Fruit fly (Drosophila melanogaster) whole organism, embryonic: ENCODE data around the gene RpS3.

Experiments used
- Adf1 ChIP-seq: fragments of 200-800 bp; sonication (Bioruptor generic); IDR thresholded peaks from 2 replicates; pipeline ENCODE4 v1.3.6; 2022; ENCODE audit warnings: missing biosample characterization, missing genetic modification characterization
- Atf-2 ChIP-seq: fragments of 200-800 bp; sonication (Bioruptor generic); optimal IDR thresholded peaks from 2 replicates; lab custom pipeline; 2016; ENCODE audit warnings: missing biosample characterization, missing genetic modification characterization
- CG1024 ChIP-seq: fragments of 200-800 bp; sonication (Bioruptor generic); IDR thresholded peaks from 2 replicates; pipeline ENCODE4 v1.3.6; 2022; ENCODE audit warnings: missing biosample characterization, missing genetic modification characterization
- CG10366 ChIP-seq: fragments of 200-800 bp; sonication (Bioruptor generic); IDR thresholded peaks from 2 replicates; pipeline ENCODE4 v1.3.6; 2022; ENCODE audit warnings: missing biosample characterization, missing genetic modification characterization
- CG10462 ChIP-seq: fragments of 200-800 bp; sonication (Bioruptor generic); optimal IDR thresholded peaks from 2 replicates; lab custom pipeline; 2016; ENCODE audit warnings: missing biosample characterization, missing genetic modification characterization
- CG11085 ChIP-seq: fragments of 200-800 bp; sonication (Bioruptor generic); IDR thresholded peaks from 2 replicates; pipeline ENCODE4 v1.3.6; 2022; ENCODE audit warnings: missing biosample characterization, missing genetic modification characterization
- CG11560 ChIP-seq: fragments of 200-800 bp; sonication (Bioruptor generic); IDR thresholded peaks from 3 replicates; pipeline ENCODE4 v1.3.6; 2022; ENCODE audit warnings: missing biosample characterization, missing genetic modification characterization
- CG11695 ChIP-seq: fragments of 200-800 bp; sonication (Bioruptor generic); IDR thresholded peaks from 3 replicates; pipeline ENCODE4 v1.3.6; 2022; ENCODE audit warnings: missing biosample characterization, missing genetic modification characterization
- CG11696 ChIP-seq: fragments of 200-800 bp; sonication (Bioruptor generic); IDR thresholded peaks from 2 replicates; pipeline ENCODE4 v1.3.6; 2022; ENCODE audit warnings: missing biosample characterization, missing genetic modification characterization
- CG12942 ChIP-seq: fragments of 200-800 bp; sonication (Bioruptor generic); optimal IDR thresholded peaks from 3 replicates; lab custom pipeline; 2016; ENCODE audit warnings: missing biosample characterization, missing genetic modification characterization
- CG13424 ChIP-seq: fragments of 200-800 bp; sonication (Bioruptor generic); optimal IDR thresholded peaks from 2 replicates; lab custom pipeline; 2019; ENCODE audit warnings: missing biosample characterization, mild to moderate bottlenecking, missing genetic modification characterization, moderate library complexity
- CG14014 ChIP-seq: fragments of 200-800 bp; sonication (Bioruptor generic); IDR thresholded peaks from 2 replicates; pipeline ENCODE4 v1.3.6; 2022; ENCODE audit warnings: missing biosample characterization, missing genetic modification characterization
- CG1603 ChIP-seq: fragments of 200-800 bp; sonication (Bioruptor generic); optimal IDR thresholded peaks from 2 replicates; lab custom pipeline; 2019; ENCODE audit warnings: missing biosample characterization, mild to moderate bottlenecking, missing genetic modification characterization, moderate library complexity
- CG17568 ChIP-seq: fragments of 200-800 bp; sonication (Bioruptor generic); optimal IDR thresholded peaks from 2 replicates; lab custom pipeline; 2018; ENCODE audit warnings: missing biosample characterization, mild to moderate bottlenecking, missing genetic modification characterization, moderate library complexity
- CG18011 ChIP-seq: fragments of 200-800 bp; sonication (Bioruptor generic); optimal IDR thresholded peaks from 2 replicates; lab custom pipeline; 2017; ENCODE audit warnings: missing biosample characterization, missing genetic modification characterization, mild to moderate bottlenecking, moderate library complexity, missing genotype
- CG18476 ChIP-seq: fragments of 200-800 bp; sonication (Bioruptor generic); optimal IDR thresholded peaks from 2 replicates; lab custom pipeline; 2016; ENCODE audit warnings: missing biosample characterization, mild to moderate bottlenecking, missing genetic modification characterization
- CG2116 ChIP-seq: fragments of 200-800 bp; sonication (Bioruptor generic); optimal IDR thresholded peaks from 3 replicates; lab custom pipeline; 2018; ENCODE audit warnings: missing biosample characterization, mild to moderate bottlenecking, missing genetic modification characterization
- CG3065 ChIP-seq: fragments of 200-800 bp; sonication (Bioruptor generic); optimal IDR thresholded peaks from 2 replicates; lab custom pipeline; 2016; ENCODE audit warnings: missing biosample characterization, missing genetic modification characterization
- CG3281 ChIP-seq: fragments of 200-800 bp; sonication (Bioruptor generic); optimal IDR thresholded peaks from 3 replicates; lab custom pipeline; 2017; ENCODE audit warnings: missing biosample characterization, mild to moderate bottlenecking, missing genetic modification characterization
- CG34224 ChIP-seq: fragments of 200-800 bp; sonication (Bioruptor generic); IDR thresholded peaks from 3 replicates; pipeline ENCODE4 v1.3.6; 2022; ENCODE audit warnings: missing biosample characterization, missing genetic modification characterization; ENCODE audit not compliant: partially characterized antibody
- CG34376 ChIP-seq: fragments of 200-800 bp; sonication (Bioruptor generic); optimal IDR thresholded peaks from 2 replicates; lab custom pipeline; 2018; ENCODE audit warnings: missing biosample characterization, mild to moderate bottlenecking, missing genetic modification characterization
- CG3726 ChIP-seq: fragments of 200-800 bp; sonication (Bioruptor generic); IDR thresholded peaks from 3 replicates; pipeline ENCODE4, ENCODE4 v1.3.6; 2022; ENCODE audit warnings: missing biosample characterization, missing genetic modification characterization
- CG6765 ChIP-seq: fragments of 200-800 bp; sonication (Bioruptor generic); optimal IDR thresholded peaks from 3 replicates; lab custom pipeline; 2017; ENCODE audit warnings: missing biosample characterization, mild to moderate bottlenecking, missing genetic modification characterization
- CG7987 ChIP-seq: fragments of 200-800 bp; sonication (Bioruptor generic); optimal IDR thresholded peaks from 2 replicates; lab custom pipeline; 2018; ENCODE audit warnings: missing biosample characterization, mild to moderate bottlenecking, missing genetic modification characterization, moderate library complexity
- CTCF ChIP-seq: fragments of 200-800 bp; sonication (Bioruptor generic); optimal IDR thresholded peaks from 2 replicates; lab custom pipeline; 2017; ENCODE audit warnings: missing biosample characterization, mild to moderate bottlenecking, missing genetic modification characterization, moderate library complexity
- Dip2 ChIP-seq: fragments of 200-800 bp; sonication (Bioruptor generic); IDR thresholded peaks from 2 replicates; pipeline ENCODE4 v1.3.6; 2022; ENCODE audit warnings: missing biosample characterization, missing genetic modification characterization
- Dip3 ChIP-seq: fragments of 200-800 bp; sonication (Bioruptor generic); optimal IDR thresholded peaks from 3 replicates; lab custom pipeline; 2016; ENCODE audit warnings: missing biosample characterization, missing genetic modification characterization
- Doc3 ChIP-seq: fragments of 200-800 bp; sonication (Bioruptor generic); IDR thresholded peaks from 3 replicates; pipeline ENCODE4 v1.3.6; 2022; ENCODE audit warnings: missing biosample characterization, missing genetic modification characterization; ENCODE audit not compliant: partially characterized antibody
- Elba2 ChIP-seq: fragments of 200-800 bp; sonication (Bioruptor generic); optimal IDR thresholded peaks from 3 replicates; lab custom pipeline; 2016; ENCODE audit warnings: missing biosample characterization, missing genetic modification characterization
- Kr ChIP-seq: fragments of 200-800 bp; sonication (Bioruptor generic); optimal IDR thresholded peaks from 2 replicates; lab custom pipeline; 2017; ENCODE audit warnings: missing biosample characterization, mild to moderate bottlenecking, missing genetic modification characterization
- Poxn ChIP-seq: fragments of 200-800 bp; sonication (Bioruptor generic); IDR thresholded peaks from 2 replicates; pipeline ENCODE4 v1.3.6; 2022; ENCODE audit warnings: missing biosample characterization, missing genetic modification characterization
- Rx ChIP-seq: fragments of 200-800 bp; sonication (Bioruptor generic); IDR thresholded peaks from 2 replicates; pipeline ENCODE4 v1.3.6; 2022; ENCODE audit warnings: missing biosample characterization, missing genetic modification characterization
- TFAM ChIP-seq: fragments of 200-800 bp; sonication (Bioruptor generic); optimal IDR thresholded peaks from 2 replicates; lab custom pipeline; 2017; ENCODE audit warnings: missing biosample characterization, missing genetic modification characterization, inconsistent platforms
- Xbp1 ChIP-seq: fragments of 200-800 bp; sonication (Bioruptor generic); optimal IDR thresholded peaks from 3 replicates; lab custom pipeline; 2016; ENCODE audit warnings: missing biosample characterization, mild to moderate bottlenecking, missing genetic modification characterization
- ase ChIP-seq: fragments of 200-800 bp; sonication (Bioruptor generic); IDR thresholded peaks from 3 replicates; pipeline ENCODE4 v1.3.6; 2022; ENCODE audit warnings: missing biosample characterization, missing genetic modification characterization
- bsh ChIP-seq, 2 experiments: fragments of 200-800 bp; sonication (Bioruptor generic); optimal IDR thresholded peaks; 2 replicates each; lab custom pipeline; 2017 to 2018; ENCODE audit warnings: mild to moderate bottlenecking in 2 of 2, missing biosample characterization in 2 of 2, missing genetic modification characterization in 2 of 2, moderate library complexity in 1 of 2
- btn ChIP-seq: fragments of 200-800 bp; sonication (Bioruptor generic); optimal IDR thresholded peaks from 2 replicates; lab custom pipeline; 2016; ENCODE audit warnings: missing biosample characterization, missing genetic modification characterization
- eve ChIP-seq, 2 experiments: fragments of >200 bp; optimal IDR thresholded peaks; 2 replicates each; lab custom pipeline; 2017; ENCODE audit warnings: missing biosample characterization in 2 of 2, missing genetic modification characterization in 2 of 2
- fru ChIP-seq: fragments of >200 bp; optimal IDR thresholded peaks from 2 replicates; lab custom pipeline; 2017
- fu2 ChIP-seq: fragments of 200-800 bp; sonication (Bioruptor generic); optimal IDR thresholded peaks from 2 replicates; lab custom pipeline; 2016; ENCODE audit warnings: missing biosample characterization, missing genetic modification characterization
- gce ChIP-seq: fragments of 200-800 bp; sonication (Bioruptor generic); IDR thresholded peaks from 3 replicates; pipeline ENCODE4 v1.3.6; 2022; ENCODE audit warnings: missing biosample characterization, missing genetic modification characterization
- gcm ChIP-seq: fragments of 200-800 bp; sonication (Bioruptor generic); optimal IDR thresholded peaks from 2 replicates; lab custom pipeline; 2019; ENCODE audit warnings: missing biosample characterization, mild to moderate bottlenecking, missing genetic modification characterization, moderate library complexity
- gcm2 ChIP-seq: fragments of 200-800 bp; sonication (Bioruptor generic); optimal IDR thresholded peaks from 2 replicates; lab custom pipeline; 2016; ENCODE audit warnings: missing biosample characterization, missing genetic modification characterization
- gt ChIP-seq: fragments of 200-800 bp; sonication (Bioruptor generic); IDR thresholded peaks from 2 replicates; pipeline ENCODE4 v1.3.6; 2022; ENCODE audit warnings: missing biosample characterization, missing genetic modification characterization
- ham ChIP-seq: fragments of 200-800 bp; sonication (Bioruptor generic); IDR thresholded peaks from 2 replicates; pipeline ENCODE4 v1.3.6; 2022; ENCODE audit warnings: missing biosample characterization, missing genetic modification characterization
- klu ChIP-seq: fragments of 200-800 bp; sonication (Bioruptor generic); IDR thresholded peaks from 2 replicates; pipeline ENCODE4 v1.3.6; 2022; ENCODE audit warnings: missing biosample characterization, missing genetic modification characterization
- luna ChIP-seq: fragments of 200-800 bp; sonication (Bioruptor generic); optimal IDR thresholded peaks from 2 replicates; lab custom pipeline; 2016; ENCODE audit warnings: missing biosample characterization, missing genetic modification characterization
- odd ChIP-seq: fragments of 200-800 bp; sonication (Bioruptor generic); optimal IDR thresholded peaks from 2 replicates; lab custom pipeline; 2017; ENCODE audit warnings: missing biosample characterization, mild to moderate bottlenecking, missing genetic modification characterization
- psq ChIP-seq: fragments of 200-800 bp; sonication (Bioruptor generic); optimal IDR thresholded peaks from 2 replicates; lab custom pipeline; 2017; ENCODE audit warnings: missing biosample characterization, missing genetic modification characterization
- sqz ChIP-seq: fragments of 200-800 bp; sonication (Bioruptor generic); optimal IDR thresholded peaks from 3 replicates; lab custom pipeline; 2018; ENCODE audit warnings: missing biosample characterization, mild to moderate bottlenecking, missing genetic modification characterization
- tin ChIP-seq: fragments of 200-800 bp; sonication (Bioruptor generic); optimal IDR thresholded peaks from 3 replicates; lab custom pipeline; 2016; ENCODE audit warnings: missing biosample characterization, missing genetic modification characterization
- trem ChIP-seq: fragments of 200-800 bp; optimal IDR thresholded peaks from 3 replicates; lab custom pipeline; 2019; ENCODE audit warnings: missing biosample characterization, mild to moderate bottlenecking, missing genetic modification characterization, moderate library complexity

RpS3 gene

dm6 chr3R:23333334-23334035, 25.1 kb upstream of the RpS3 start (continued):
- no peak for TF ChIP-seq odd (GFP tag; lab: Kevin White, UChicago)
- TF ChIP-seq luna (GFP tag; lab: Kevin White, UChicago), result no peak
- TF ChIP-seq CG2116 (GFP tag; lab: Kevin White, UChicago), result no peak
- TF ChIP-seq CG18011 (GFP tag; lab: Kevin White, UChicago), result no peak
- no peak for TF ChIP-seq Dip3
- peak in 1 of 2 experiments; percentile 70 for TF ChIP-seq eve (GFP tag; optimal IDR thresholded peaks at IDR 0.05; lab: Kevin White, UChicago)
- TF ChIP-seq gt, result no peak
- peak; percentile 63 for TF ChIP-seq Xbp1 (GFP tag; lab: Kevin White, UChicago)
- no peak for TF ChIP-seq CTCF (GFP tag; lab: Kevin White, UChicago)
- peak; percentile 40 for TF ChIP-seq CG17568 (GFP tag; lab: Kevin White, UChicago)
- no peak for TF ChIP-seq Poxn (GFP tag; lab: Robert Waterston, UW)
- no peak for TF ChIP-seq fu2 (GFP tag; lab: Kevin White, UChicago)
- TF ChIP-seq gcm2 (GFP tag; lab: Kevin White, UChicago), result no peak
- no peak for TF ChIP-seq psq (GFP tag; lab: Kevin White, UChicago)
- no peak for TF ChIP-seq CG12942 (GFP tag; lab: Kevin White, UChicago)
- TF ChIP-seq trem (tag; lab: Kevin White, UChicago), result peak; percentile 58
- no peak for TF ChIP-seq btn (GFP tag; lab: Kevin White, UChicago)
- TF ChIP-seq gcm, result peak; percentile 4
- no peak for TF ChIP-seq Rx
- TF ChIP-seq klu (GFP tag; lab: Robert Waterston, UW), result no peak
- no peak for TF ChIP-seq ham
- TF ChIP-seq CG34224, result no peak
- peak; percentile 46 for TF ChIP-seq tin (GFP tag; lab: Kevin White, UChicago)
- TF ChIP-seq CG34376, result no peak
- no peak for TF ChIP-seq CG3726
- no peak for TF ChIP-seq Kr (GFP tag; lab: Kevin White, UChicago)
- no peak for TF ChIP-seq CG11560 (tag; lab: Robert Waterston, UW)
- no peak; the same call in 1 of the 2 replicates for TF ChIP-seq CG10366
- no peak for TF ChIP-seq CG11696 (GFP tag; lab: Robert Waterston, UW)
- no peak for TF ChIP-seq CG6765 (GFP tag; lab: Kevin White, UChicago)
- TF ChIP-seq CG3065, result no peak
- TF ChIP-seq CG10462 (GFP tag; lab: Kevin White, UChicago), result no peak
- no peak for TF ChIP-seq CG11085 (GFP tag; lab: Robert Waterston, UW)
- TF ChIP-seq CG7987 (GFP tag; lab: Kevin White, UChicago), result no peak
- TF ChIP-seq TFAM (GFP tag; lab: Kevin White, UChicago), result no peak
- no peak for TF ChIP-seq Doc3 (GFP tag; lab: Robert Waterston, UW)
- TF ChIP-seq gce (GFP tag; lab: Robert Waterston, UW), result no peak
- peak; percentile 74 for TF ChIP-seq sqz (GFP tag; lab: Kevin White, UChicago)
- no peak for TF ChIP-seq Dip2 (GFP tag; lab: Robert Waterston, UW)
- no peak for TF ChIP-seq CG11695 (GFP tag; lab: Robert Waterston, UW)
- peak; percentile 55 for TF ChIP-seq CG13424 (tag; lab: Kevin White, UChicago)
- TF ChIP-seq Atf-2 (GFP tag; lab: Kevin White, UChicago), result peak; percentile 37
- no peak for TF ChIP-seq CG18476 (GFP tag; lab: Kevin White, UChicago)
- TF ChIP-seq Adf1 (GFP tag; lab: Robert Waterston, UW), result no peak
- no peak for TF ChIP-seq Elba2
- TF ChIP-seq ase, result no peak
- TF ChIP-seq bsh (GFP tag; optimal IDR thresholded peaks at IDR 0.05; lab: Kevin White, UChicago), result peak in 1 of 2 experiments; percentile 76
- TF ChIP-seq CG14014 (GFP tag; lab: Robert Waterston, UW), result no peak
- no peak for TF ChIP-seq CG3281 (GFP tag; lab: Kevin White, UChicago)
- no peak for TF ChIP-seq fru
- TF ChIP-seq CG1024, result no peak
- peak; percentile 22 for TF ChIP-seq CG1603 (tag; lab: Kevin White, UChicago)
